Fruit fly (Drosophila melanogaster) whole organism, embryonic: Measurements from ENCODE around the gene roq.

ENCODE experiments used
- Atf6 ChIP-seq: fragments of 200-800 bp; sonication (Bioruptor generic); IDR thresholded peaks from 2 replicates; pipeline ENCODE4 v1.3.6; 2022; ENCODE audit warnings: missing biosample characterization, missing genetic modification characterization
- CG12299 ChIP-seq: fragments of 200-800 bp; sonication (Bioruptor generic); optimal IDR thresholded peaks from 2 replicates; lab custom pipeline; 2018; ENCODE audit warnings: missing biosample characterization, mild to moderate bottlenecking, missing genetic modification characterization
- CG13287 ChIP-seq: fragments of 200-800 bp; sonication (Bioruptor generic); IDR thresholded peaks from 2 replicates; pipeline ENCODE4 v1.3.6; 2022; ENCODE audit warnings: missing biosample characterization, missing genetic modification characterization; ENCODE audit not compliant: partially characterized antibody
- CG13624 ChIP-seq: fragments of 200-800 bp; sonication (Bioruptor generic); optimal IDR thresholded peaks from 2 replicates; lab custom pipeline; 2016; ENCODE audit warnings: missing biosample characterization, missing genetic modification characterization
- CG16813 ChIP-seq: fragments of 200-800 bp; sonication (Bioruptor generic); IDR thresholded peaks from 3 replicates; pipeline ENCODE4 v1.3.6; 2022; ENCODE audit warnings: missing biosample characterization, missing genetic modification characterization; ENCODE audit not compliant: partially characterized antibody
- CG16863 ChIP-seq: fragments of 200-800 bp; sonication (Bioruptor generic); optimal IDR thresholded peaks from 3 replicates; lab custom pipeline; 2016; ENCODE audit warnings: missing biosample characterization, missing genetic modification characterization
- CG17186 ChIP-seq: fragments of 200-800 bp; sonication (Bioruptor generic); optimal IDR thresholded peaks from 3 replicates; lab custom pipeline; 2017; ENCODE audit warnings: missing biosample characterization, missing genetic modification reagents, missing genetic modification characterization
- CG17829 ChIP-seq: fragments of 200-800 bp; optimal IDR thresholded peaks from 2 replicates; lab custom pipeline; 2019; ENCODE audit warnings: missing biosample characterization, mild to moderate bottlenecking, missing genetic modification characterization, moderate library complexity
- CG18011 ChIP-seq: fragments of 200-800 bp; sonication (Bioruptor generic); optimal IDR thresholded peaks from 2 replicates; lab custom pipeline; 2017; ENCODE audit warnings: missing biosample characterization, missing genetic modification characterization, mild to moderate bottlenecking, moderate library complexity, missing genotype
- CG31388 ChIP-seq: fragments of 200-800 bp; sonication (Bioruptor generic); optimal IDR thresholded peaks from 2 replicates; lab custom pipeline; 2016; ENCODE audit warnings: missing biosample characterization, missing genetic modification characterization
- CG34224 ChIP-seq: fragments of 200-800 bp; sonication (Bioruptor generic); IDR thresholded peaks from 3 replicates; pipeline ENCODE4 v1.3.6; 2022; ENCODE audit warnings: missing biosample characterization, missing genetic modification characterization; ENCODE audit not compliant: partially characterized antibody
- CG34422 ChIP-seq: fragments of 200-800 bp; sonication (Bioruptor generic); IDR thresholded peaks from 3 replicates; pipeline ENCODE4 v1.3.6; 2022; ENCODE audit warnings: missing biosample characterization, missing genetic modification characterization
- CG42726 ChIP-seq: fragments of 200-800 bp; sonication (Bioruptor generic); IDR thresholded peaks from 2 replicates; pipeline ENCODE4 v1.3.6; 2022; ENCODE audit warnings: missing biosample characterization, missing genetic modification characterization; ENCODE audit not compliant: partially characterized antibody
- CG6791 ChIP-seq: fragments of 200-800 bp; sonication (Bioruptor generic); IDR thresholded peaks from 3 replicates; pipeline ENCODE4 v1.3.6; 2022; ENCODE audit warnings: missing biosample characterization, missing genetic modification characterization; ENCODE audit not compliant: partially characterized antibody
- CG8478 ChIP-seq: fragments of >200 bp; optimal IDR thresholded peaks from 2 replicates; lab custom pipeline; 2018
- CG8765 ChIP-seq: fragments of 200-800 bp; sonication (Bioruptor generic); IDR thresholded peaks from 2 replicates; pipeline ENCODE4 v1.3.6; 2022; ENCODE audit warnings: missing biosample characterization, missing genetic modification characterization
- CG8924 ChIP-seq: fragments of 200-800 bp; optimal IDR thresholded peaks from 3 replicates; lab custom pipeline; 2019; ENCODE audit warnings: missing biosample characterization, mild to moderate bottlenecking, missing genetic modification characterization, moderate library complexity
- CHES-1-like ChIP-seq: fragments of 200-800 bp; sonication (Bioruptor generic); optimal IDR thresholded peaks from 2 replicates; lab custom pipeline; 2016; ENCODE audit warnings: missing biosample characterization, missing genetic modification characterization
- CTCF ChIP-seq: fragments of 200-800 bp; sonication (Bioruptor generic); optimal IDR thresholded peaks from 2 replicates; lab custom pipeline; 2017; ENCODE audit warnings: missing biosample characterization, mild to moderate bottlenecking, missing genetic modification characterization, moderate library complexity
- Dad ChIP-seq: fragments of 200-800 bp; sonication (Bioruptor generic); optimal IDR thresholded peaks from 3 replicates; lab custom pipeline; 2016; ENCODE audit warnings: missing biosample characterization, missing genetic modification characterization
- Dp ChIP-seq: fragments of 200-800 bp; sonication (Bioruptor generic); optimal IDR thresholded peaks from 2 replicates; lab custom pipeline; 2018; ENCODE audit warnings: missing biosample characterization, mild to moderate bottlenecking, missing genetic modification characterization, moderate library complexity
- Elba2 ChIP-seq: fragments of 200-800 bp; sonication (Bioruptor generic); optimal IDR thresholded peaks from 3 replicates; lab custom pipeline; 2016; ENCODE audit warnings: missing biosample characterization, missing genetic modification characterization
- HLH4C ChIP-seq: fragments of 200-800 bp; sonication (Bioruptor generic); IDR thresholded peaks from 3 replicates; pipeline ENCODE4 v1.3.6; 2022; ENCODE audit warnings: missing biosample characterization, missing genetic modification characterization; ENCODE audit not compliant: partially characterized antibody
- HLHmδ ChIP-seq: fragments of 200-800 bp; sonication (Bioruptor generic); optimal IDR thresholded peaks from 2 replicates; lab custom pipeline; 2018; ENCODE audit warnings: missing biosample characterization, mild to moderate bottlenecking, missing genetic modification characterization, moderate library complexity
- Hmr ChIP-seq: fragments of 200-800 bp; sonication (Bioruptor generic); optimal IDR thresholded peaks from 3 replicates; lab custom pipeline; 2017; ENCODE audit warnings: mild to moderate bottlenecking, missing biosample characterization, missing genetic modification reagents, missing genetic modification characterization
- MESR4 ChIP-seq: fragments of 200-800 bp; sonication (Bioruptor generic); optimal IDR thresholded peaks from 2 replicates; lab custom pipeline; 2018; ENCODE audit warnings: missing biosample characterization, mild to moderate bottlenecking, missing genetic modification characterization, moderate library complexity
- Med ChIP-seq: fragments of 200-800 bp; sonication (Bioruptor generic); peaks from one replicate; lab custom pipeline; 2016; ENCODE audit warnings: missing biosample characterization, missing genetic modification characterization, mild to moderate bottlenecking, inconsistent platforms, moderate library complexity
- Pdp1 ChIP-seq, 2 experiments: fragments of 200-800 bp; sonication (Bioruptor generic); optimal IDR thresholded peaks; 3 replicates each; lab custom pipeline; 2016; ENCODE audit warnings: missing biosample characterization in 2 of 2, missing genetic modification characterization in 2 of 2, mild to moderate bottlenecking in 1 of 2, moderate library complexity in 1 of 2
- Scr ChIP-seq: fragments of 200-800 bp; sonication (Bioruptor generic); IDR thresholded peaks from 2 replicates; pipeline ENCODE4 v1.3.6; 2022; ENCODE audit warnings: missing biosample characterization, missing genetic modification characterization; ENCODE audit not compliant: partially characterized antibody
- Stat92E ChIP-seq, 3 experiments: fragments of >200 bp in 2 of 3; fragments of 200-800 bp in 1 of 3; sonication (Bioruptor generic) in 1 of 3; optimal IDR thresholded peaks; 2 replicates each; lab custom pipeline; 2017 to 2019; ENCODE audit warnings: missing biosample characterization in 3 of 3, missing genetic modification characterization in 3 of 3, mild to moderate bottlenecking in 1 of 3, moderate library complexity in 1 of 3
- YL-1 ChIP-seq: fragments of 200-800 bp; sonication (Bioruptor generic); optimal IDR thresholded peaks from 3 replicates; lab custom pipeline; 2017; ENCODE audit warnings: missing biosample characterization, mild to moderate bottlenecking, missing genetic modification characterization
- bsh ChIP-seq, 2 experiments: fragments of 200-800 bp; sonication (Bioruptor generic); optimal IDR thresholded peaks; 2 replicates each; lab custom pipeline; 2017 to 2018; ENCODE audit warnings: mild to moderate bottlenecking in 2 of 2, missing biosample characterization in 2 of 2, missing genetic modification characterization in 2 of 2, moderate library complexity in 1 of 2
- cad ChIP-seq: fragments of >200 bp; optimal IDR thresholded peaks from 2 replicates; lab custom pipeline; 2017; ENCODE audit warnings: missing biosample characterization, missing genetic modification characterization
- ci ChIP-seq: fragments of 200-800 bp; sonication (Bioruptor generic); IDR thresholded peaks from 3 replicates; pipeline ENCODE4 v1.3.6; 2022; ENCODE audit warnings: missing biosample characterization, missing genetic modification characterization
- crp ChIP-seq, 2 experiments: fragments of 200-800 bp; sonication (Bioruptor generic); optimal IDR thresholded peaks; 2 replicates in 1 of 2; 3 replicates in 1 of 2; lab custom pipeline; 2017; ENCODE audit warnings: missing biosample characterization in 2 of 2, missing genetic modification characterization in 2 of 2, mild to moderate bottlenecking in 1 of 2, moderate library complexity in 1 of 2
- disco-r ChIP-seq: fragments of 200-800 bp; sonication (Bioruptor generic); optimal IDR thresholded peaks from 2 replicates; lab custom pipeline; 2016; ENCODE audit warnings: missing biosample characterization, missing genetic modification characterization
- esg ChIP-seq: fragments of 200-800 bp; sonication (Bioruptor generic); conservative IDR thresholded peaks from 2 replicates; pipeline ENCODE4 v1.3.6; 2022; ENCODE audit warnings: missing biosample characterization, missing genetic modification characterization
- grn ChIP-seq: fragments of 200-800 bp; sonication (Bioruptor generic); optimal IDR thresholded peaks from 3 replicates; lab custom pipeline; 2017; ENCODE audit warnings: missing biosample characterization, missing genetic modification characterization
- hkb ChIP-seq, 2 experiments: fragments of 200-800 bp in 1 of 2; fragments of >200 bp in 1 of 2; sonication (Bioruptor generic) in 1 of 2; IDR thresholded peaks in 1 of 2; optimal IDR thresholded peaks in 1 of 2; 2 replicates each; pipeline versions ENCODE4 v1.3.6 to Lab custom; 2017 to 2022; ENCODE audit warnings: missing biosample characterization in 1 of 2, missing genetic modification characterization in 1 of 2
- lab ChIP-seq: fragments of 200-800 bp; sonication (Bioruptor generic); optimal IDR thresholded peaks from 3 replicates; lab custom pipeline; 2017; ENCODE audit warnings: missing biosample characterization, missing genetic modification characterization, mild to moderate bottlenecking, moderate library complexity, missing genetic modification reagents
- sens ChIP-seq: fragments of 200-800 bp; sonication (Bioruptor generic); peaks from one replicate; lab custom pipeline; 2016; ENCODE audit warnings: missing biosample characterization, missing genetic modification characterization
- sima ChIP-seq: fragments of 200-800 bp; sonication (Bioruptor generic); optimal IDR thresholded peaks from 2 replicates; lab custom pipeline; 2016; ENCODE audit warnings: missing biosample characterization, missing genetic modification characterization
- sug ChIP-seq: fragments of 200-800 bp; optimal IDR thresholded peaks from 2 replicates; lab custom pipeline; 2019; ENCODE audit warnings: missing biosample characterization, mild to moderate bottlenecking, missing genetic modification characterization, moderate library complexity
- twi ChIP-seq: fragments of 200-800 bp; optimal IDR thresholded peaks from 2 replicates; lab custom pipeline; 2019; ENCODE audit warnings: missing biosample characterization, mild to moderate bottlenecking, missing genetic modification characterization, moderate library complexity
- unc-4 ChIP-seq: fragments of 200-800 bp; sonication (Bioruptor generic); IDR thresholded peaks from 2 replicates; pipeline ENCODE4 v1.3.6; 2022; ENCODE audit warnings: missing biosample characterization, missing genetic modification characterization; ENCODE audit not compliant: partially characterized antibody
- vvl ChIP-seq: fragments of 200-800 bp; sonication (Bioruptor generic); IDR thresholded peaks from 2 replicates; pipeline ENCODE4 v1.3.6; 2022; ENCODE audit warnings: missing biosample characterization, missing genetic modification characterization

The roq gene

DNA sequence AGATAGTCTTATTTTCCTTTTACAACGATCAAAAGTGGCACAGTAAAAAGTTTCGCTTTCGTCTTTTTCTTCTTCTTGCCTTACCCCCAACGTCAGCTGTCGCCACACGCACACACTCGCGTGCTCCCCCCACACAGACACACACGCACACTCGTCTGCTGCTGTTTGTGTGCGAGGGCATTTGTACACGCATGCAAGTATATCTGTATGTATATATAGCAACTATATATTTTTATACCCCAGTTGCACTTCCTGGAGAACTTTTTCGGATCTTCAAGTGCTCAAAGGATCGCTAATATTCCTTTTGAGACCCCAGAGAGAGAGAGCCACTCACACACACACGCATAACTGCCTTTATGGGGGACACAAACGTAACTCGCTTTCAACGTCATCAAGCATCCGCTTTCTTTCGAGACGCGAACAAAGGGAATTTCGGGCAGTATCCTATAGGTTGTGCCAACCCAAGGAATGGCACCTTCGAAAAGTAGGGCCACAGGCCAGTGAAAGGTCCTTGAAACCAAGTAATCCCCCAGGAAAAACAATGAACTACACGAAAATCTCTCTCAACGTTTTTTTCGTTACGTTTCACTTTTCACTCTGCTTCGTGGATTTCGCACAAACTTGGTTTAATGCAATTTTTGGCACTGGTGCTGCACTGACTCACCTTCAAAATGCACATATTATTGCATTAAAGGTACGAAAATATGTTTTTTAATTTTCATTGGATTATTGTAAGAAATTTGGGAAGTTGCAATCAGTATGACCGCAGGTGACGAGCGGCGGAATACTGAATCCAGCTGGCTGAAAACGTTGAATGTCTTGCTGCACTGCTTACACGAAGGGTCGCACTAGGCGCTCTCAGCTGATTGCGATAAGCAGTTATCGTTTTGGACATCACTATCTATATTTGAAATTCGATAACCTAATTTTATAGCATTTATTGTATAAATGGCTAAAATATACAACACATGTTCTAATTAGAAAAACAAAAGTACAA lies at the start of gene roq (continued):
- peak; percentile 62; the same call in 1 of the 2 replicates for TF ChIP-seq CG42726 (GFP tag; lab: Robert Waterston, UW)
- TF ChIP-seq CG12299 (tag; lab: Kevin White, UChicago), result peak; percentile 1
- peak; percentile 86 for TF ChIP-seq CG8478 (lab: Kevin White, UChicago)
- peak; percentile 12 for TF ChIP-seq CG13624 (GFP tag; lab: Kevin White, UChicago)
- no peak for TF ChIP-seq CG16863
- peak; percentile 4 for TF ChIP-seq twi
- no peak for TF ChIP-seq CG8765 (GFP tag; lab: Robert Waterston, UW)
- TF ChIP-seq MESR4 (GFP tag; lab: Kevin White, UChicago), result peak; percentile 57
- TF ChIP-seq vvl (GFP tag; lab: Robert Waterston, UW), result peak; percentile 45
- TF ChIP-seq CG13287 (GFP tag; lab: Robert Waterston, UW), result peak; percentile 72; the same call in 1 of the 2 replicates
- peak; percentile 3 for TF ChIP-seq cad (GFP tag; lab: Kevin White, UChicago)
- peak; percentile 37; the same call in 1 of the 3 replicates for TF ChIP-seq CG34422 (GFP tag; lab: Robert Waterston, UW)
- TF ChIP-seq CG16813 (GFP tag; lab: Robert Waterston, UW), result peak; percentile 42; the same call in 2 of the 3 replicates
- TF ChIP-seq CHES-1-like, result peak; percentile 16
- peak; percentile 71 for TF ChIP-seq Med (GFP tag; lab: Kevin White, UChicago)
- no peak for TF ChIP-seq sima (GFP tag; lab: Kevin White, UChicago)
- TF ChIP-seq Dp (GFP tag; lab: Kevin White, UChicago), result peak; percentile 86
- peak; percentile 24 for TF ChIP-seq CG18011 (GFP tag; lab: Kevin White, UChicago)
- no peak for TF ChIP-seq disco-r (GFP tag; lab: Kevin White, UChicago)
- peak; percentile 74 for TF ChIP-seq sens (GFP tag; lab: Kevin White, UChicago)
- TF ChIP-seq Elba2 (GFP tag; lab: Kevin White, UChicago), result peak; percentile 68
- peak; percentile 51 for TF ChIP-seq CG17829 (tag; lab: Kevin White, UChicago)
- TF ChIP-seq Hmr (GFP tag; lab: Kevin White, UChicago), result no peak
- TF ChIP-seq Dad (GFP tag; lab: Kevin White, UChicago), result no peak
- 0 out of 2 replicates have a peak, but pooled peaks have one; percentile 32 for TF ChIP-seq unc-4 (GFP tag; lab: Robert Waterston, UW)
- no peak for TF ChIP-seq hkb (optimal IDR thresholded peaks at IDR 0.05; lab: Kevin White, UChicago)
- TF ChIP-seq hkb (GFP tag; IDR thresholded peaks at IDR 0.05; lab: Robert Waterston, UW), result no peak
- TF ChIP-seq lab, result no peak
- peak in 2 of 3 experiments; percentile 28 to 82 for TF ChIP-seq Stat92E (GFP tag; optimal IDR thresholded peaks at IDR 0.05; lab: Kevin White, UChicago)
- peak; percentile 22; the same call in 1 of the 2 replicates for TF ChIP-seq Atf6 (GFP tag; lab: Robert Waterston, UW)
- no peak for TF ChIP-seq CG31388 (GFP tag; lab: Kevin White, UChicago)
- TF ChIP-seq HLHmδ (GFP tag; lab: Kevin White, UChicago), result peak; percentile 6
- TF ChIP-seq CG17186 (GFP tag; lab: Kevin White, UChicago), result peak; percentile 67
- peak; percentile 28 for TF ChIP-seq CTCF (GFP tag; lab: Kevin White, UChicago)
- TF ChIP-seq CG8924 (tag; lab: Kevin White, UChicago), result peak; percentile 26
- peak; percentile 96 to 99 for TF ChIP-seq crp (GFP tag; optimal IDR thresholded peaks at IDR 0.05; lab: Kevin White, UChicago)
- peak; percentile 58; the same call in 2 of the 3 replicates for TF ChIP-seq CG34224 (GFP tag; lab: Robert Waterston, UW)
- TF ChIP-seq grn (GFP tag; lab: Kevin White, UChicago), result peak; percentile 91
- TF ChIP-seq YL-1 (GFP tag; lab: Kevin White, UChicago), result peak; percentile 66
- peak in 1 of 2 experiments; percentile 27 for TF ChIP-seq bsh (GFP tag; optimal IDR thresholded peaks at IDR 0.05; lab: Kevin White, UChicago)
- 0 out of 3 replicates have a peak, but pooled peaks have one; percentile 6 for TF ChIP-seq ci (GFP tag; lab: Robert Waterston, UW)
- no peak for TF ChIP-seq esg (GFP tag; lab: Robert Waterston, UW)
- peak in 1 of 2 experiments; percentile 65 for TF ChIP-seq Pdp1 (GFP tag; optimal IDR thresholded peaks at IDR 0.05; lab: Kevin White, UChicago)
- peak; percentile 64; the same call in 2 of the 3 replicates for TF ChIP-seq CG6791
- peak; percentile 38 for TF ChIP-seq Scr (GFP tag; lab: Robert Waterston, UW)
- peak; percentile 71 for TF ChIP-seq HLH4C (GFP tag; lab: Robert Waterston, UW)
- TF ChIP-seq sug (tag; lab: Kevin White, UChicago), result peak; percentile 93
- TF ChIP-seq, all 482 proteins: peak for 104
